Fruit fly (Drosophila melanogaster) whole organism, embryonic: ENCODE data around the gene CG2931.

ENCODE experiments used
- Adf1 ChIP-seq: fragments of 200-800 bp; sonication (Bioruptor generic); IDR thresholded peaks from 2 replicates; pipeline ENCODE4 v1.3.6; 2022; ENCODE audit warnings: missing biosample characterization, missing genetic modification characterization
- BEAF-32 ChIP-seq: fragments of 200-800 bp; sonication (Bioruptor generic); optimal IDR thresholded peaks from 3 replicates; lab custom pipeline; 2017; ENCODE audit warnings: missing biosample characterization, missing genetic modification characterization, mild to moderate bottlenecking, moderate library complexity, missing genetic modification reagents
- BtbVII ChIP-seq: fragments of 200-800 bp; sonication (Bioruptor generic); optimal IDR thresholded peaks from 3 replicates; lab custom pipeline; 2017; ENCODE audit warnings: missing biosample characterization, mild to moderate bottlenecking, missing genetic modification characterization
- CG11093 ChIP-seq: fragments of 200-800 bp; sonication (Bioruptor generic); IDR thresholded peaks from 3 replicates; pipeline ENCODE4 v1.3.6; 2022; ENCODE audit warnings: missing biosample characterization, missing genetic modification characterization
- CG11504 ChIP-seq: fragments of 200-800 bp; sonication (Bioruptor generic); optimal IDR thresholded peaks from 3 replicates; lab custom pipeline; 2019; ENCODE audit warnings: missing biosample characterization, mild to moderate bottlenecking, missing genetic modification characterization, moderate library complexity
- CG14860 ChIP-seq: fragments of 200-800 bp; sonication (Bioruptor generic); IDR thresholded peaks from 3 replicates; pipeline ENCODE4 v1.3.6; 2022; ENCODE audit warnings: missing biosample characterization, missing genetic modification characterization; ENCODE audit not compliant: partially characterized antibody
- CG15696 ChIP-seq: fragments of 200-800 bp; sonication (Bioruptor generic); optimal IDR thresholded peaks from 2 replicates; lab custom pipeline; 2019; ENCODE audit warnings: missing biosample characterization, mild to moderate bottlenecking, missing genetic modification characterization, moderate library complexity
- CG16813 ChIP-seq: fragments of 200-800 bp; sonication (Bioruptor generic); IDR thresholded peaks from 3 replicates; pipeline ENCODE4 v1.3.6; 2022; ENCODE audit warnings: missing biosample characterization, missing genetic modification characterization; ENCODE audit not compliant: partially characterized antibody
- CG18011 ChIP-seq: fragments of 200-800 bp; sonication (Bioruptor generic); optimal IDR thresholded peaks from 2 replicates; lab custom pipeline; 2017; ENCODE audit warnings: missing biosample characterization, missing genetic modification characterization, mild to moderate bottlenecking, moderate library complexity, missing genotype
- CG18764 ChIP-seq: fragments of 200-800 bp; sonication (Bioruptor generic); optimal IDR thresholded peaks from 3 replicates; lab custom pipeline; 2016; ENCODE audit warnings: missing biosample characterization, missing genetic modification characterization
- CG2116 ChIP-seq: fragments of 200-800 bp; sonication (Bioruptor generic); optimal IDR thresholded peaks from 3 replicates; lab custom pipeline; 2018; ENCODE audit warnings: missing biosample characterization, mild to moderate bottlenecking, missing genetic modification characterization
- CG33557 ChIP-seq: fragments of 200-800 bp; sonication (Bioruptor generic); optimal IDR thresholded peaks from 2 replicates; lab custom pipeline; 2019; ENCODE audit warnings: missing biosample characterization, mild to moderate bottlenecking, missing genetic modification characterization, moderate library complexity
- CG6272 ChIP-seq: fragments of 200-800 bp; sonication (Bioruptor generic); IDR thresholded peaks from 2 replicates; pipeline ENCODE4 v1.3.6; 2022; ENCODE audit warnings: missing biosample characterization, missing genetic modification characterization
- CG6689 ChIP-seq: fragments of 200-800 bp; sonication (Bioruptor generic); IDR thresholded peaks from 2 replicates; pipeline ENCODE4 v1.3.6; 2022; ENCODE audit warnings: missing biosample characterization, missing genetic modification characterization
- CG6791 ChIP-seq: fragments of 200-800 bp; sonication (Bioruptor generic); IDR thresholded peaks from 3 replicates; pipeline ENCODE4 v1.3.6; 2022; ENCODE audit warnings: missing biosample characterization, missing genetic modification characterization; ENCODE audit not compliant: partially characterized antibody
- CG8765 ChIP-seq: fragments of 200-800 bp; sonication (Bioruptor generic); IDR thresholded peaks from 2 replicates; pipeline ENCODE4 v1.3.6; 2022; ENCODE audit warnings: missing biosample characterization, missing genetic modification characterization
- CG9797 ChIP-seq: fragments of 200-800 bp; sonication (Bioruptor generic); optimal IDR thresholded peaks from 3 replicates; lab custom pipeline; 2018; ENCODE audit warnings: missing biosample characterization, mild to moderate bottlenecking, missing genetic modification characterization
- CoRest ChIP-seq: fragments of 200-800 bp; sonication (Bioruptor generic); optimal IDR thresholded peaks from 3 replicates; lab custom pipeline; 2018; ENCODE audit warnings: missing biosample characterization, mild to moderate bottlenecking, missing genetic modification characterization, moderate library complexity
- D19A ChIP-seq: fragments of 200-800 bp; optimal IDR thresholded peaks from 3 replicates; lab custom pipeline; 2019; ENCODE audit warnings: missing biosample characterization, mild to moderate bottlenecking, missing genetic modification characterization, moderate library complexity
- E2f2 ChIP-seq: fragments of 200-800 bp; sonication (Bioruptor generic); IDR thresholded peaks from 2 replicates; pipeline ENCODE4 v1.3.6; 2022; ENCODE audit warnings: missing biosample characterization, missing genetic modification characterization
- HLH4C ChIP-seq: fragments of 200-800 bp; sonication (Bioruptor generic); IDR thresholded peaks from 3 replicates; pipeline ENCODE4 v1.3.6; 2022; ENCODE audit warnings: missing biosample characterization, missing genetic modification characterization; ENCODE audit not compliant: partially characterized antibody
- Lpt ChIP-seq: fragments of >200 bp; optimal IDR thresholded peaks from 2 replicates; lab custom pipeline; 2018; ENCODE audit warnings: missing biosample characterization, missing genetic modification characterization
- MESR4 ChIP-seq: fragments of 200-800 bp; sonication (Bioruptor generic); optimal IDR thresholded peaks from 2 replicates; lab custom pipeline; 2018; ENCODE audit warnings: missing biosample characterization, mild to moderate bottlenecking, missing genetic modification characterization, moderate library complexity
- Med ChIP-seq: fragments of 200-800 bp; sonication (Bioruptor generic); peaks from one replicate; lab custom pipeline; 2016; ENCODE audit warnings: missing biosample characterization, missing genetic modification characterization, mild to moderate bottlenecking, inconsistent platforms, moderate library complexity
- NC2β ChIP-seq: fragments of 200-800 bp; sonication (Bioruptor generic); optimal IDR thresholded peaks from 2 replicates; lab custom pipeline; 2016; ENCODE audit warnings: missing biosample characterization, missing genetic modification characterization
- NFAT ChIP-seq: fragments of 200-800 bp; sonication (Bioruptor generic); IDR thresholded peaks from 2 replicates; pipeline ENCODE4 v1.3.6; 2022; ENCODE audit warnings: missing biosample characterization, missing genetic modification characterization
- Opbp ChIP-seq: fragments of 200-800 bp; sonication (Bioruptor generic); IDR thresholded peaks from 3 replicates; pipeline ENCODE4 v1.3.6; 2022; ENCODE audit warnings: missing biosample characterization, missing genetic modification characterization; ENCODE audit not compliant: partially characterized antibody
- Rfx ChIP-seq: fragments of 200-800 bp; sonication (Bioruptor generic); IDR thresholded peaks from 2 replicates; pipeline ENCODE4 v1.3.6; 2022; ENCODE audit warnings: missing biosample characterization, missing genetic modification characterization
- Scr ChIP-seq: fragments of 200-800 bp; sonication (Bioruptor generic); IDR thresholded peaks from 2 replicates; pipeline ENCODE4 v1.3.6; 2022; ENCODE audit warnings: missing biosample characterization, missing genetic modification characterization; ENCODE audit not compliant: partially characterized antibody
- Sry-δ ChIP-seq: fragments of 200-800 bp; sonication (Bioruptor generic); optimal IDR thresholded peaks from 2 replicates; lab custom pipeline; 2016; ENCODE audit warnings: missing biosample characterization, missing genetic modification characterization
- ato ChIP-seq: fragments of 200-800 bp; sonication (Bioruptor generic); IDR thresholded peaks from 2 replicates; pipeline ENCODE4 v1.3.6; 2022; ENCODE audit warnings: missing biosample characterization, missing genetic modification characterization; ENCODE audit not compliant: partially characterized antibody
- br ChIP-seq: fragments of >200 bp; optimal IDR thresholded peaks from 2 replicates; lab custom pipeline; 2017
- dmrt11E ChIP-seq: fragments of 200-800 bp; sonication (Bioruptor generic); optimal IDR thresholded peaks from 3 replicates; lab custom pipeline; 2018; ENCODE audit warnings: missing biosample characterization, mild to moderate bottlenecking, missing genetic modification characterization, moderate library complexity
- dpn ChIP-seq, 2 experiments: fragments of 200-800 bp; sonication (Bioruptor generic); optimal IDR thresholded peaks; 3 replicates each; lab custom pipeline; 2016; ENCODE audit warnings: missing biosample characterization in 2 of 2, missing genetic modification characterization in 2 of 2
- gfzf ChIP-seq: fragments of 200-800 bp; sonication (Bioruptor generic); optimal IDR thresholded peaks from 2 replicates; lab custom pipeline; 2016; ENCODE audit warnings: missing biosample characterization, mild to moderate bottlenecking, missing genetic modification characterization, moderate library complexity
- jumu ChIP-seq: fragments of 200-800 bp; sonication (Bioruptor generic); optimal IDR thresholded peaks from 3 replicates; lab custom pipeline; 2016; ENCODE audit warnings: missing biosample characterization, missing genetic modification characterization
- maf-S ChIP-seq: fragments of 200-800 bp; sonication (Bioruptor generic); optimal IDR thresholded peaks from 2 replicates; lab custom pipeline; 2016; ENCODE audit warnings: missing biosample characterization, missing genetic modification characterization
- nerfin-2 ChIP-seq: fragments of 200-800 bp; sonication (Bioruptor generic); IDR thresholded peaks from 2 replicates; pipeline ENCODE4 v1.3.6; 2022; ENCODE audit warnings: missing biosample characterization, missing genetic modification characterization; ENCODE audit not compliant: partially characterized antibody
- phol ChIP-seq: fragments of 200-800 bp; sonication (Bioruptor generic); optimal IDR thresholded peaks from 3 replicates; lab custom pipeline; 2018; ENCODE audit warnings: missing biosample characterization, mild to moderate bottlenecking, missing genetic modification characterization, moderate library complexity
- pum ChIP-seq: fragments of 200-800 bp; sonication (Bioruptor generic); optimal IDR thresholded peaks from 2 replicates; lab custom pipeline; 2016; ENCODE audit warnings: missing biosample characterization, missing genetic modification characterization
- row ChIP-seq: fragments of 200-800 bp; sonication (Bioruptor generic); IDR thresholded peaks from 3 replicates; pipeline ENCODE4 v1.3.6; 2022; ENCODE audit warnings: missing biosample characterization, missing genetic modification characterization
- sens-2 ChIP-seq: fragments of 200-800 bp; sonication (Bioruptor generic); IDR thresholded peaks from 2 replicates; pipeline ENCODE4 v1.3.6; 2022; ENCODE audit warnings: missing biosample characterization, missing genetic modification characterization
- sna ChIP-seq: fragments of 200-800 bp; sonication (Bioruptor generic); IDR thresholded peaks from 2 replicates; pipeline ENCODE4 v1.3.6; 2022; ENCODE audit warnings: missing biosample characterization, missing genetic modification characterization; ENCODE audit not compliant: partially characterized antibody
- sug ChIP-seq: fragments of 200-800 bp; optimal IDR thresholded peaks from 2 replicates; lab custom pipeline; 2019; ENCODE audit warnings: missing biosample characterization, mild to moderate bottlenecking, missing genetic modification characterization, moderate library complexity
- tap ChIP-seq: fragments of 200-800 bp; optimal IDR thresholded peaks from 3 replicates; lab custom pipeline; 2019; ENCODE audit warnings: missing biosample characterization, mild to moderate bottlenecking, missing genetic modification characterization, moderate library complexity
- tna ChIP-seq: fragments of 200-800 bp; sonication (Bioruptor generic); IDR thresholded peaks from 2 replicates; pipeline ENCODE4 v1.3.6; 2022; ENCODE audit warnings: missing biosample characterization, missing genetic modification characterization; ENCODE audit not compliant: partially characterized antibody
- unc-4 ChIP-seq: fragments of 200-800 bp; sonication (Bioruptor generic); IDR thresholded peaks from 2 replicates; pipeline ENCODE4 v1.3.6; 2022; ENCODE audit warnings: missing biosample characterization, missing genetic modification characterization; ENCODE audit not compliant: partially characterized antibody

The CG2931 gene

DNA sequence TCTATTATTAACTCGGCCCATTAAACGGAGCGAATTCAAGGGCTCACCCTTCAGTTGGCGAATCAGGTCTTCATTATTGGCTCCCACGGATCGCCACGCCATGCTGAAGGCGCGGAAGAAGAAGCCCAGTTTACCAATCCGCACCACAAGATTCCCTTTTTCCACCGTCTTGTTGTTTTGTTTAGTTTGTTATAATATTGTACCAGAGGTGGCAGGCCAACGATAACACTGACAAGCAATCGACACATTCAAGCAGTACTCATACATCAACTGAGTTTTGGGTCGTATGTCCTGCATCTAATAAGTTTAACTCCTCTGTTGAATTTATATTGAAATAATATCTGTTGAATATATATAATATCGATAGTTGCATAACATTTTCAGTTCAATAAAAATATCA, 14.3 kb downstream of the CG2931 start, which contains the start of gene Pcmt (continued):
- TF ChIP-seq BEAF-32: peak; percentile 37
- TF ChIP-seq CG18011 (GFP tag; lab: Kevin White, UChicago): no peak
- TF ChIP-seq MESR4 (GFP tag; lab: Kevin White, UChicago): peak; percentile 52
- no peak for TF ChIP-seq phol (tag; lab: Kevin White, UChicago)
- 0 out of 2 replicates have a peak, but pooled peaks have one; percentile 32 for TF ChIP-seq unc-4 (GFP tag; lab: Robert Waterston, UW)
- TF ChIP-seq dmrt11E: no peak
- no peak for TF ChIP-seq CG2116 (GFP tag; lab: Kevin White, UChicago)
- no peak for TF ChIP-seq sug (tag; lab: Kevin White, UChicago)
- TF ChIP-seq sens-2 (GFP tag; lab: Robert Waterston, UW): no peak
- no peak for TF ChIP-seq NC2β (GFP tag; lab: Kevin White, UChicago)
- TF ChIP-seq Lpt (GFP tag; lab: Kevin White, UChicago): no peak
- TF ChIP-seq Scr (GFP tag; lab: Robert Waterston, UW): peak; percentile 55; the same call in 1 of the 2 replicates
- no peak for TF ChIP-seq CG8765 (GFP tag; lab: Robert Waterston, UW)
- no peak for TF ChIP-seq CG11093 (GFP tag; lab: Robert Waterston, UW)
- no peak for TF ChIP-seq CoRest (tag; lab: Kevin White, UChicago)
- TF ChIP-seq CG6272 (GFP tag; lab: Robert Waterston, UW): no peak
- no peak for TF ChIP-seq tap (tag; lab: Kevin White, UChicago)
- TF ChIP-seq NFAT (GFP tag; lab: Robert Waterston, UW): no peak
- no peak for TF ChIP-seq br (lab: Kevin White, UChicago)
- TF ChIP-seq CG9797 (GFP tag; lab: Kevin White, UChicago): no peak
- no peak for TF ChIP-seq jumu (GFP tag; lab: Kevin White, UChicago)
- no peak for TF ChIP-seq dpn (GFP tag; optimal IDR thresholded peaks at IDR 0.05; lab: Kevin White, UChicago)
- TF ChIP-seq CG18764 (GFP tag; lab: Kevin White, UChicago): no peak
- no peak for TF ChIP-seq pum (GFP tag; lab: Kevin White, UChicago)
- no peak for TF ChIP-seq maf-S (GFP tag; lab: Kevin White, UChicago)
- no peak for TF ChIP-seq CG33557 (GFP tag; lab: Kevin White, UChicago)
- no peak for TF ChIP-seq BtbVII (GFP tag; lab: Kevin White, UChicago)
- TF ChIP-seq D19A (tag; lab: Kevin White, UChicago): peak; percentile 6
- TF ChIP-seq Adf1: no peak
- peak; percentile 32; the same call in 1 of the 2 replicates for TF ChIP-seq sna (GFP tag; lab: Robert Waterston, UW)
- TF ChIP-seq E2f2 (GFP tag; lab: Robert Waterston, UW): peak; percentile 29
- TF ChIP-seq Opbp: no peak; the same call in 2 of the 3 replicates
- TF ChIP-seq Sry-δ (GFP tag; lab: Kevin White, UChicago): peak; percentile 70
- peak; percentile 25; the same call in 2 of the 3 replicates for TF ChIP-seq row

DNA sequence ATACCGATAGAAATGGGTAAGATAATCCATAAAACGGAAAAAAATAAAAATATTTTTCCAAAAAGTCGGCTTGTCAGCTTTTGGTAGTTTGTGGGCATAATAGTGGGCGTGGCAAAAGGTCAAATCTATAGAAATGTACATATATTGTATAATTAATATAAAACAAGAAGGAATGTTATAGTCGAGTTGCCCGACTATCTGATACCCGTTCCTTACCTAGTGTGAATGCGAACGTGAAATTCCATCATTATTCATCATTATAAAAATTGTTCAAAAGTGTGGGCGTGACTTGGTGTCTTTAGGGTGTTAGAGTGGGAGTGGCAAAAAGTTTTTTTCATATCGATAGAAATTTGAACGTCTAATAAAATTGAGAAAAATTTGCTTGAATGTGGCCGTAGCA, 16.8 kb downstream of the CG2931 start:
- TF ChIP-seq Rfx: no peak
- TF ChIP-seq CG6791 (GFP tag; lab: Robert Waterston, UW): 0 out of 3 replicates have a peak, but pooled peaks have one; percentile 44
- TF ChIP-seq CG16813 (GFP tag; lab: Robert Waterston, UW): peak; percentile 67
- peak; percentile 61 for TF ChIP-seq nerfin-2
- TF ChIP-seq Opbp: peak; percentile 15; the same call in 1 of the 3 replicates
- peak; percentile 20 for TF ChIP-seq Med (GFP tag; lab: Kevin White, UChicago)
- TF ChIP-seq CG15696: no peak
- peak; percentile 42 for TF ChIP-seq Scr (GFP tag; lab: Robert Waterston, UW)
- TF ChIP-seq CG14860: peak; percentile 40; the same call in 1 of the 3 replicates
- TF ChIP-seq gfzf (GFP tag; lab: Kevin White, UChicago): peak; percentile 10
- no peak for TF ChIP-seq NFAT (GFP tag; lab: Robert Waterston, UW)
- no peak for TF ChIP-seq CG11504 (tag; lab: Kevin White, UChicago)
- peak; percentile 72 for TF ChIP-seq HLH4C (GFP tag; lab: Robert Waterston, UW)
- peak; percentile 34; the same call in 1 of the 2 replicates for TF ChIP-seq tna
- TF ChIP-seq ato (GFP tag; lab: Robert Waterston, UW): 0 out of 2 replicates have a peak, but pooled peaks have one; percentile 33
- TF ChIP-seq CG6689 (GFP tag; lab: Robert Waterston, UW): no peak
